Worm (Caenorhabditis elegans) whole organism, young adult: ENCODE data around the gene ZK1307.2.

ENCODE experiments used
- B0035.1 ChIP-seq: sonication (generic microtip); optimal IDR thresholded peaks from 2 replicates; lab custom pipeline; 2016; ENCODE audit warnings: missing genetic modification characterization, mild to moderate bottlenecking, missing compliant biosample characterization, missing genotype, missing genetic modification reagents
- B0336.3 ChIP-seq: fragments of 200-800 bp; sonication (Bioruptor generic); IDR thresholded peaks from 2 replicates; pipeline ENCODE4 v1.3.6; 2022; ENCODE audit warnings: missing genetic modification characterization, missing compliant biosample characterization
- F49E8.2 ChIP-seq: sonication (generic microtip); optimal IDR thresholded peaks from 3 replicates; lab custom pipeline; 2017; ENCODE audit warnings: missing genetic modification characterization, mild to moderate bottlenecking, missing compliant biosample characterization, antibody characterized with exemption, moderate library complexity; ENCODE audit not compliant: insufficient read depth
- attf-3 ChIP-seq: fragments of 200-800 bp; sonication (Bioruptor generic); conservative IDR thresholded peaks from 2 replicates; pipeline ENCODE4 v1.3.6; 2022; ENCODE audit warnings: missing genetic modification reagents, missing genetic modification characterization, missing compliant biosample characterization
- let-607 ChIP-seq, 2 experiments: fragments of 200-800 bp in 1 of 2; sonication (Bioruptor generic) in 1 of 2; sonication (generic microtip) in 1 of 2; optimal IDR thresholded peaks; 2 replicates each; lab custom pipeline; 2016 to 2018; ENCODE audit warnings: mild to moderate bottlenecking in 2 of 2, missing compliant biosample characterization in 2 of 2, missing genetic modification characterization in 2 of 2, moderate library complexity in 2 of 2, missing genotype in 1 of 2
- lsy-27 ChIP-seq: sonication (generic microtip); optimal IDR thresholded peaks from 2 replicates; lab custom pipeline; 2017; ENCODE audit warnings: missing genetic modification characterization, mild to moderate bottlenecking, missing compliant biosample characterization, antibody characterized with exemption, missing genotype, borderline replicate concordance; ENCODE audit not compliant: insufficient read depth
- nfya-1 ChIP-seq: sonication (generic microtip); optimal IDR thresholded peaks from 2 replicates; lab custom pipeline; 2017; ENCODE audit warnings: antibody characterized with exemption, missing compliant biosample characterization, missing genetic modification characterization, borderline replicate concordance; ENCODE audit not compliant: insufficient read depth

ce11 chrII:9605336-9605735, 48.4 kb downstream of the ZK1307.2 start, which contains the start of gene nhr-19:
- TF ChIP-seq B0035.1 (tag; lab: Kevin White, UChicago), result no peak
- no peak for TF ChIP-seq B0336.3 (GFP tag; lab: Robert Waterston, UW)
- TF ChIP-seq let-607 (tag; optimal IDR thresholded peaks at IDR 0.05; lab: Kevin White, UChicago), result no peak
- no peak for TF ChIP-seq F49E8.2
- no peak for TF ChIP-seq nfya-1 (tag; lab: Kevin White, UChicago)
- TF ChIP-seq lsy-27 (tag; lab: Kevin White, UChicago), result no peak
- no peak for TF ChIP-seq attf-3
